Worm (Caenorhabditis elegans): ENCODE measurements around the gene gmn-1.

ce11 chrIII:12218078-12218477 lies 7.1 kb downstream of the gmn-1 start:
- TF ChIP-seq dao-5 (tag; optimal IDR thresholded peaks at IDR 0.05) (no peak), him-1 (tag; optimal IDR thresholded peaks at IDR 0.05) (no peak), W03F9.2 (tag; optimal IDR thresholded peaks at IDR 0.05) (no peak)

All from whole organism, L4/young adult.